Fruit fly (Drosophila melanogaster) whole organism, embryonic: ENCODE results near the gene CAH6.

ENCODE experiments used
- B-H2 ChIP-seq: fragments of 200-800 bp; sonication (Bioruptor generic); optimal IDR thresholded peaks from 2 replicates; lab custom pipeline; 2018; ENCODE audit warnings: missing biosample characterization, mild to moderate bottlenecking, missing genetic modification characterization
- Bdp1 ChIP-seq: fragments of 200-800 bp; sonication (Bioruptor generic); optimal IDR thresholded peaks from 3 replicates; lab custom pipeline; 2016; ENCODE audit warnings: missing biosample characterization, missing genetic modification characterization
- CG10147 ChIP-seq: fragments of 200-800 bp; sonication (Bioruptor generic); optimal IDR thresholded peaks from 2 replicates; lab custom pipeline; 2019; ENCODE audit warnings: missing biosample characterization, mild to moderate bottlenecking, missing genetic modification characterization, moderate library complexity
- CG10209 ChIP-seq: fragments of 200-800 bp; sonication (Bioruptor generic); optimal IDR thresholded peaks from 3 replicates; lab custom pipeline; 2017; ENCODE audit warnings: missing biosample characterization, mild to moderate bottlenecking, missing genetic modification characterization, missing genetic modification reagents
- CG10274 ChIP-seq: fragments of 200-800 bp; sonication (Bioruptor generic); optimal IDR thresholded peaks from 3 replicates; lab custom pipeline; 2017; ENCODE audit warnings: missing biosample characterization, mild to moderate bottlenecking, missing genetic modification characterization
- CG10654 ChIP-seq: fragments of 200-800 bp; sonication (Bioruptor generic); optimal IDR thresholded peaks from 2 replicates; lab custom pipeline; 2016; ENCODE audit warnings: missing biosample characterization, missing genetic modification characterization
- CG11504 ChIP-seq: fragments of 200-800 bp; sonication (Bioruptor generic); optimal IDR thresholded peaks from 3 replicates; lab custom pipeline; 2019; ENCODE audit warnings: missing biosample characterization, mild to moderate bottlenecking, missing genetic modification characterization, moderate library complexity
- CG12071 ChIP-seq: fragments of 200-800 bp; sonication (Bioruptor generic); optimal IDR thresholded peaks from 3 replicates; lab custom pipeline; 2018; ENCODE audit warnings: missing biosample characterization, mild to moderate bottlenecking, missing genetic modification characterization
- CG12155 ChIP-seq: fragments of 200-800 bp; sonication (Bioruptor generic); optimal IDR thresholded peaks from 3 replicates; lab custom pipeline; 2016; ENCODE audit warnings: missing biosample characterization, missing genetic modification characterization
- CG12942 ChIP-seq: fragments of 200-800 bp; sonication (Bioruptor generic); optimal IDR thresholded peaks from 3 replicates; lab custom pipeline; 2016; ENCODE audit warnings: missing biosample characterization, missing genetic modification characterization
- CG13624 ChIP-seq: fragments of 200-800 bp; sonication (Bioruptor generic); optimal IDR thresholded peaks from 2 replicates; lab custom pipeline; 2016; ENCODE audit warnings: missing biosample characterization, missing genetic modification characterization
- CG15479 ChIP-seq: fragments of 200-800 bp; sonication (Bioruptor generic); optimal IDR thresholded peaks from 3 replicates; lab custom pipeline; 2019; ENCODE audit warnings: missing biosample characterization, mild to moderate bottlenecking, missing genetic modification characterization, moderate library complexity
- CG17568 ChIP-seq: fragments of 200-800 bp; sonication (Bioruptor generic); optimal IDR thresholded peaks from 2 replicates; lab custom pipeline; 2018; ENCODE audit warnings: missing biosample characterization, mild to moderate bottlenecking, missing genetic modification characterization, moderate library complexity
- CG17612 ChIP-seq: fragments of 200-800 bp; sonication (Bioruptor generic); IDR thresholded peaks from 2 replicates; pipeline ENCODE4 v1.3.6; 2022; ENCODE audit warnings: missing biosample characterization, missing genetic modification characterization
- CG1792 ChIP-seq: fragments of 200-800 bp; sonication (Bioruptor generic); optimal IDR thresholded peaks from 2 replicates; lab custom pipeline; 2016; ENCODE audit warnings: missing biosample characterization, missing genetic modification characterization
- CG18764 ChIP-seq: fragments of 200-800 bp; sonication (Bioruptor generic); optimal IDR thresholded peaks from 3 replicates; lab custom pipeline; 2016; ENCODE audit warnings: missing biosample characterization, missing genetic modification characterization
- CG32767 ChIP-seq: fragments of 200-800 bp; sonication (Bioruptor generic); IDR thresholded peaks from 2 replicates; pipeline ENCODE4 v1.3.6; 2022; ENCODE audit warnings: missing biosample characterization, missing genetic modification characterization
- CG3995 ChIP-seq: fragments of 200-800 bp; sonication (Bioruptor generic); optimal IDR thresholded peaks from 3 replicates; lab custom pipeline; 2016; ENCODE audit warnings: missing biosample characterization, missing genetic modification characterization
- CG4617 ChIP-seq: fragments of 200-800 bp; sonication (Bioruptor generic); optimal IDR thresholded peaks from 3 replicates; lab custom pipeline; 2016; ENCODE audit warnings: missing biosample characterization, missing genetic modification characterization, borderline replicate concordance
- CG7745 ChIP-seq: fragments of 200-800 bp; sonication (Bioruptor generic); optimal IDR thresholded peaks from 2 replicates; lab custom pipeline; 2018; ENCODE audit warnings: missing biosample characterization, mild to moderate bottlenecking, missing genetic modification characterization, moderate library complexity
- CG8290 ChIP-seq, 3 experiments: fragments of 200-800 bp; sonication (Bioruptor generic); optimal IDR thresholded peaks; 2 replicates each; lab custom pipeline; 2016 to 2019; ENCODE audit warnings: missing biosample characterization in 3 of 3, missing genetic modification characterization in 3 of 3, mild to moderate bottlenecking in 2 of 3, moderate library complexity in 1 of 3
- CG9215 ChIP-seq: fragments of 200-800 bp; sonication (Bioruptor generic); IDR thresholded peaks from 2 replicates; pipeline ENCODE4 v1.3.6; 2022; ENCODE audit warnings: missing biosample characterization, missing genetic modification characterization
- CG9609 ChIP-seq: fragments of 200-800 bp; sonication (Bioruptor generic); optimal IDR thresholded peaks from 3 replicates; lab custom pipeline; 2016; ENCODE audit warnings: missing biosample characterization, missing genetic modification characterization
- Dek ChIP-seq: fragments of 200-800 bp; sonication (Bioruptor generic); optimal IDR thresholded peaks from 3 replicates; lab custom pipeline; 2019; ENCODE audit warnings: missing biosample characterization, mild to moderate bottlenecking, missing genetic modification characterization, moderate library complexity
- Ets97D ChIP-seq: fragments of 200-800 bp; sonication (Bioruptor generic); optimal IDR thresholded peaks from 3 replicates; lab custom pipeline; 2016; ENCODE audit warnings: missing biosample characterization, missing genetic modification characterization
- HHEX ChIP-seq: fragments of 200-800 bp; sonication (Bioruptor generic); optimal IDR thresholded peaks from 3 replicates; lab custom pipeline; 2017; ENCODE audit warnings: missing biosample characterization, mild to moderate bottlenecking, missing genetic modification characterization, missing genetic modification reagents
- HLH54F ChIP-seq: fragments of 200-800 bp; sonication (Bioruptor generic); optimal IDR thresholded peaks from 3 replicates; lab custom pipeline; 2016; ENCODE audit warnings: missing biosample characterization, missing genetic modification characterization
- Hr51 ChIP-seq, 2 experiments: fragments of 200-800 bp; sonication (Bioruptor generic); optimal IDR thresholded peaks; 2 replicates in 1 of 2; 3 replicates in 1 of 2; lab custom pipeline; 2016 to 2018; ENCODE audit warnings: missing biosample characterization in 2 of 2, missing genetic modification characterization in 2 of 2, mild to moderate bottlenecking in 1 of 2, moderate library complexity in 1 of 2
- Pdp1 ChIP-seq, 2 experiments: fragments of 200-800 bp; sonication (Bioruptor generic); optimal IDR thresholded peaks; 3 replicates each; lab custom pipeline; 2016; ENCODE audit warnings: missing biosample characterization in 2 of 2, missing genetic modification characterization in 2 of 2, mild to moderate bottlenecking in 1 of 2, moderate library complexity in 1 of 2
- Xbp1 ChIP-seq: fragments of 200-800 bp; sonication (Bioruptor generic); optimal IDR thresholded peaks from 3 replicates; lab custom pipeline; 2016; ENCODE audit warnings: missing biosample characterization, mild to moderate bottlenecking, missing genetic modification characterization
- YL-1 ChIP-seq: fragments of 200-800 bp; sonication (Bioruptor generic); optimal IDR thresholded peaks from 3 replicates; lab custom pipeline; 2017; ENCODE audit warnings: missing biosample characterization, mild to moderate bottlenecking, missing genetic modification characterization
- abd-A ChIP-seq: fragments of 200-800 bp; sonication (Bioruptor generic); optimal IDR thresholded peaks from 3 replicates; lab custom pipeline; 2019; ENCODE audit warnings: missing biosample characterization, mild to moderate bottlenecking, missing genetic modification characterization, moderate library complexity
- aop ChIP-seq: fragments of 200-800 bp; sonication (Bioruptor generic); IDR thresholded peaks from 2 replicates; pipeline ENCODE4 v1.3.6; 2022; ENCODE audit warnings: missing biosample characterization, missing genetic modification characterization
- bigmax ChIP-seq: fragments of 200-800 bp; sonication (Bioruptor generic); optimal IDR thresholded peaks from 2 replicates; lab custom pipeline; 2018; ENCODE audit warnings: missing biosample characterization, mild to moderate bottlenecking, missing genetic modification characterization
- cad ChIP-seq: fragments of >200 bp; optimal IDR thresholded peaks from 2 replicates; lab custom pipeline; 2017; ENCODE audit warnings: missing biosample characterization, missing genetic modification characterization
- chn ChIP-seq: fragments of 200-800 bp; sonication (Bioruptor generic); optimal IDR thresholded peaks from 2 replicates; lab custom pipeline; 2016; ENCODE audit warnings: missing biosample characterization, missing genetic modification characterization
- fd102C ChIP-seq: fragments of 200-800 bp; sonication (Bioruptor generic); optimal IDR thresholded peaks from 2 replicates; lab custom pipeline; 2018; ENCODE audit warnings: missing biosample characterization, mild to moderate bottlenecking, missing genetic modification characterization, moderate library complexity
- fu2 ChIP-seq: fragments of 200-800 bp; sonication (Bioruptor generic); optimal IDR thresholded peaks from 2 replicates; lab custom pipeline; 2016; ENCODE audit warnings: missing biosample characterization, missing genetic modification characterization
- lbe ChIP-seq: fragments of 200-800 bp; sonication (Bioruptor generic); optimal IDR thresholded peaks from 2 replicates; lab custom pipeline; 2016; ENCODE audit warnings: missing biosample characterization, mild to moderate bottlenecking, missing genetic modification characterization
- lmd ChIP-seq: fragments of 200-800 bp; sonication (Bioruptor generic); IDR thresholded peaks from 2 replicates; pipeline ENCODE4 v1.3.6; 2022; ENCODE audit warnings: missing biosample characterization, missing genetic modification characterization
- org-1 ChIP-seq: fragments of 200-800 bp; sonication (Bioruptor generic); optimal IDR thresholded peaks from 2 replicates; lab custom pipeline; 2017; ENCODE audit warnings: missing biosample characterization, missing genetic modification characterization
- prd ChIP-seq, 3 experiments: fragments of >200 bp in 2 of 3; fragments of 200-800 bp in 1 of 3; sonication (Bioruptor generic) in 1 of 3; optimal IDR thresholded peaks in 2 of 3; IDR thresholded peaks in 1 of 3; 2 replicates in 2 of 3; 3 replicates in 1 of 3; pipeline versions ENCODE4 v1.3.6 to Lab custom; 2017 to 2022; ENCODE audit warnings: missing biosample characterization in 1 of 3, missing genetic modification characterization in 1 of 3
- sisA ChIP-seq: fragments of 200-800 bp; sonication (Bioruptor generic); IDR thresholded peaks from 2 replicates; pipeline ENCODE4 v1.3.6; 2022; ENCODE audit warnings: missing biosample characterization, missing genetic modification characterization
- sr ChIP-seq: fragments of 200-800 bp; sonication (Bioruptor generic); IDR thresholded peaks from 3 replicates; pipeline ENCODE4 v1.3.6; 2022; ENCODE audit warnings: missing biosample characterization, missing genetic modification characterization
- stwl ChIP-seq: fragments of 200-800 bp; sonication (Bioruptor generic); optimal IDR thresholded peaks from 3 replicates; lab custom pipeline; 2018; ENCODE audit warnings: missing biosample characterization, mild to moderate bottlenecking, missing genetic modification characterization, moderate library complexity
- trh ChIP-seq: fragments of 200-800 bp; sonication (Bioruptor generic); optimal IDR thresholded peaks from 2 replicates; lab custom pipeline; 2016; ENCODE audit warnings: missing biosample characterization, missing genetic modification characterization
- zen ChIP-seq: fragments of 200-800 bp; sonication (Bioruptor generic); optimal IDR thresholded peaks from 3 replicates; lab custom pipeline; 2018; ENCODE audit warnings: missing biosample characterization, mild to moderate bottlenecking, missing genetic modification characterization, moderate library complexity
- zen2 ChIP-seq: fragments of 200-800 bp; sonication (Bioruptor generic); IDR thresholded peaks from 3 replicates; pipeline ENCODE4 v1.3.6; 2022; ENCODE audit warnings: missing biosample characterization, missing genetic modification characterization; ENCODE audit not compliant: partially characterized antibody

Gene CAH6

dm6 chr3R:31220456-31221336, 36.7 kb upstream of the CAH6 start, which contains the start of gene CG12054 (continued):
- TF ChIP-seq CG11504 (tag; lab: Kevin White, UChicago) (peak; percentile 23), CG17568 (GFP tag; lab: Kevin White, UChicago) (no peak), CG17612 (GFP tag; lab: Robert Waterston, UW) (no peak), Xbp1 (peak; percentile 10), lbe (GFP tag; lab: Kevin White, UChicago) (peak; percentile 20), CG12155 (peak; percentile 48), bigmax (peak; percentile 85), CG13624 (peak; percentile 16), CG10147 (no peak), CG9215 (GFP tag; lab: Robert Waterston, UW) (no peak), CG9609 (GFP tag; lab: Kevin White, UChicago) (peak; percentile 16), lmd (GFP tag; lab: Robert Waterston, UW) (no peak), aop (GFP tag; lab: Robert Waterston, UW) (no peak), HLH54F (GFP tag; lab: Kevin White, UChicago) (no peak), CG10654 (GFP tag; lab: Kevin White, UChicago) (no peak), sisA (GFP tag; lab: Robert Waterston, UW) (no peak), CG15479 (peak; percentile 93), CG10209 (GFP tag; lab: Kevin White, UChicago) (no peak), Bdp1 (GFP tag; lab: Kevin White, UChicago) (no peak), Dek (tag; lab: Kevin White, UChicago) (peak; percentile 12), CG1792 (peak; percentile 14), Ets97D (GFP tag; lab: Kevin White, UChicago) (peak; percentile 28), CG12071 (GFP tag; lab: Kevin White, UChicago) (no peak), trh (GFP tag; lab: Kevin White, UChicago) (no peak), HHEX (GFP tag; lab: Kevin White, UChicago) (no peak), org-1 (GFP tag; lab: Kevin White, UChicago) (no peak), fd102C (GFP tag; lab: Kevin White, UChicago) (no peak), fu2 (GFP tag; lab: Kevin White, UChicago) (peak; percentile 45), CG3995 (GFP tag; lab: Kevin White, UChicago) (no peak), prd (optimal IDR thresholded peaks at IDR 0.05; lab: Kevin White, UChicago) (no peak), prd (GFP tag; IDR thresholded peaks at IDR 0.05; lab: Robert Waterston, UW) (no peak), CG8290 (GFP tag; optimal IDR thresholded peaks at IDR 0.05; lab: Kevin White, UChicago) (no peak), CG8290 (tag; optimal IDR thresholded peaks at IDR 0.05; lab: Kevin White, UChicago) (peak; percentile 5 to 59), chn (GFP tag; lab: Kevin White, UChicago) (no peak), Pdp1 (GFP tag; optimal IDR thresholded peaks at IDR 0.05; lab: Kevin White, UChicago) (peak in 1 of 2 experiments; percentile 100), sr (GFP tag; lab: Robert Waterston, UW) (no peak), B-H2 (GFP tag; lab: Kevin White, UChicago) (peak; percentile 37), Hr51 (GFP tag; optimal IDR thresholded peaks at IDR 0.05; lab: Kevin White, UChicago) (peak in 1 of 2 experiments; percentile 22), CG7745 (tag; lab: Kevin White, UChicago) (no peak), zen (tag; lab: Kevin White, UChicago) (peak; percentile 34), CG4617 (GFP tag; lab: Kevin White, UChicago) (peak; percentile 47), CG12942 (GFP tag; lab: Kevin White, UChicago) (no peak), stwl (tag; lab: Kevin White, UChicago) (peak; percentile 25), CG18764 (GFP tag; lab: Kevin White, UChicago) (no peak), zen2 (GFP tag; lab: Robert Waterston, UW) (no peak), CG10274 (GFP tag; lab: Kevin White, UChicago) (no peak), CG32767 (GFP tag; lab: Robert Waterston, UW) (no peak), YL-1 (GFP tag; lab: Kevin White, UChicago) (peak; percentile 99), cad (no peak), abd-A (peak; percentile 34)
